Worm (Caenorhabditis elegans) whole organism, mixed stage, embryonic: ENCODE data around the gene cutl-9.

Experiments
- M03D4.4 ChIP-seq: sonication (generic microtip); optimal IDR thresholded peaks from 2 replicates; lab custom pipeline; 2017; ENCODE audit warnings: mild to moderate bottlenecking, missing genetic modification characterization, missing compliant biosample characterization
- bed-3 ChIP-seq: fragments of 200-800 bp; sonication (Bioruptor generic); optimal IDR thresholded peaks from 3 replicates; lab custom pipeline; 2018; ENCODE audit warnings: mild to moderate bottlenecking, missing genetic modification characterization, moderate library complexity, missing compliant biosample characterization
- blmp-1 ChIP-seq: fragments of 150-350 bp; optimal IDR thresholded peaks from 2 replicates; lab custom pipeline; 2014; ENCODE audit warnings: missing biosample characterization, missing genetic modification characterization
- ceh-39 ChIP-seq: fragments of 150-350 bp; optimal IDR thresholded peaks from 2 replicates; lab custom pipeline; 2014; ENCODE audit warnings: missing biosample characterization, missing genetic modification characterization
- ceh-83 ChIP-seq: fragments of 200-800 bp; sonication (Bioruptor generic); optimal IDR thresholded peaks from 2 replicates; lab custom pipeline; 2018; ENCODE audit warnings: mild to moderate bottlenecking, missing genetic modification characterization, missing compliant biosample characterization
- ces-1 ChIP-seq: fragments of 150-350 bp; optimal IDR thresholded peaks from 2 replicates; lab custom pipeline; 2014; ENCODE audit warnings: missing biosample characterization, missing genetic modification reagents, missing genetic modification characterization
- cnd-1 ChIP-seq: fragments of 200-800 bp; sonication (Bioruptor generic); optimal IDR thresholded peaks from 2 replicates; lab custom pipeline; 2018; ENCODE audit warnings: mild to moderate bottlenecking, missing genetic modification characterization, missing compliant biosample characterization
- drap-1 ChIP-seq: fragments of 200-800 bp; sonication (Bioruptor generic); optimal IDR thresholded peaks from 3 replicates; lab custom pipeline; 2018; ENCODE audit warnings: mild to moderate bottlenecking, missing genetic modification characterization, missing compliant biosample characterization
- elt-1 ChIP-seq: sonication (generic microtip); optimal IDR thresholded peaks from 2 replicates; lab custom pipeline; 2017; ENCODE audit warnings: missing genetic modification characterization, mild to moderate bottlenecking, missing compliant biosample characterization, antibody characterized with exemption, moderate library complexity, borderline replicate concordance; ENCODE audit not compliant: insufficient read depth
- elt-3 ChIP-seq: fragments of 150-350 bp; optimal IDR thresholded peaks from 2 replicates; lab custom pipeline; 2014; ENCODE audit warnings: missing biosample characterization, missing genetic modification characterization
- flh-1 ChIP-seq: fragments of 200-800 bp; sonication (Bioruptor generic); optimal IDR thresholded peaks from 2 replicates; lab custom pipeline; 2018; ENCODE audit warnings: mild to moderate bottlenecking, missing genetic modification characterization, moderate library complexity, missing compliant biosample characterization
- ham-2 ChIP-seq: fragments of 200-800 bp; sonication (Bioruptor generic); optimal IDR thresholded peaks from 2 replicates; lab custom pipeline; 2018; ENCODE audit warnings: mild to moderate bottlenecking, missing genetic modification characterization, missing compliant biosample characterization
- lin-13 ChIP-seq: fragments of 150-350 bp; optimal IDR thresholded peaks from 2 replicates; lab custom pipeline; 2014; ENCODE audit warnings: missing biosample characterization, missing genetic modification characterization
- lin-32 ChIP-seq: fragments of 200-800 bp; sonication (Bioruptor generic); optimal IDR thresholded peaks from 2 replicates; lab custom pipeline; 2018; ENCODE audit warnings: mild to moderate bottlenecking, missing genetic modification characterization, missing compliant biosample characterization
- lsy-2 ChIP-seq: fragments of 150-350 bp; optimal IDR thresholded peaks from 2 replicates; lab custom pipeline; 2014; ENCODE audit warnings: missing biosample characterization, missing genetic modification characterization
- mab-5 ChIP-seq: fragments of 150-350 bp; optimal IDR thresholded peaks from 2 replicates; lab custom pipeline; 2014; ENCODE audit warnings: missing biosample characterization, missing genetic modification characterization
- mep-1 ChIP-seq: fragments of 150-350 bp; optimal IDR thresholded peaks from 2 replicates; lab custom pipeline; 2017; ENCODE audit warnings: missing biosample characterization, missing genetic modification reagents, missing genetic modification characterization, inconsistent platforms
- mls-2 ChIP-seq: sonication (generic microtip); optimal IDR thresholded peaks from 2 replicates; lab custom pipeline; 2016; ENCODE audit warnings: mild to moderate bottlenecking, missing genetic modification characterization, moderate library complexity, missing compliant biosample characterization
- nhr-12 ChIP-seq: fragments of 150-350 bp; optimal IDR thresholded peaks from 2 replicates; lab custom pipeline; 2014; ENCODE audit warnings: missing biosample characterization, missing genetic modification characterization
- nhr-237 ChIP-seq: fragments of 150-350 bp; optimal IDR thresholded peaks from 2 replicates; lab custom pipeline; 2014; ENCODE audit warnings: missing biosample characterization, missing genetic modification characterization
- nhr-76 ChIP-seq: sonication (generic microtip); optimal IDR thresholded peaks from 2 replicates; lab custom pipeline; 2017; ENCODE audit warnings: missing biosample characterization, missing genetic modification characterization
- pha-4 ChIP-seq: fragments of 150-350 bp; optimal IDR thresholded peaks from 2 replicates; lab custom pipeline; 2018; ENCODE audit warnings: missing biosample characterization, missing genetic modification reagents, missing genetic modification characterization
- sem-2 ChIP-seq: fragments of 200-800 bp; sonication (Bioruptor generic); optimal IDR thresholded peaks from 2 replicates; lab custom pipeline; 2018; ENCODE audit warnings: mild to moderate bottlenecking, missing genetic modification characterization, missing compliant biosample characterization
- snpc-4 ChIP-seq: fragments of 150-350 bp; optimal IDR thresholded peaks from 2 replicates; lab custom pipeline; 2014; ENCODE audit warnings: missing biosample characterization, missing genetic modification characterization
- sptf-1 ChIP-seq: sonication (generic microtip); optimal IDR thresholded peaks from 2 replicates; lab custom pipeline; 2017; ENCODE audit warnings: mild to moderate bottlenecking, missing genetic modification characterization, moderate library complexity, missing compliant biosample characterization
- tbx-8 ChIP-seq: fragments of 200-800 bp; sonication (Bioruptor generic); optimal IDR thresholded peaks from 2 replicates; lab custom pipeline; 2018; ENCODE audit warnings: mild to moderate bottlenecking, missing genetic modification characterization, moderate library complexity, missing compliant biosample characterization
- unc-120 ChIP-seq: sonication (generic microtip); optimal IDR thresholded peaks from 2 replicates; lab custom pipeline; 2017; ENCODE audit warnings: missing genetic modification characterization, missing compliant biosample characterization; ENCODE audit not compliant: poor library complexity, severe bottlenecking
- unc-39 ChIP-seq: fragments of 150-350 bp; optimal IDR thresholded peaks from 2 replicates; lab custom pipeline; 2014; ENCODE audit warnings: missing biosample characterization, missing genetic modification characterization

cutl-9 gene

ce11 chrII:10639110-10639509 is 17.0 kb downstream of the cutl-9 start, which contains the start of gene M28.9:
Gene M28.9, plus strand, starts transcription at chrII:10639410.
- TF ChIP-seq flh-1 (no peak), tbx-8 (GFP tag; lab: Kevin White, UChicago) (no peak), nhr-237 (tag; lab: Kevin White, UChicago) (no peak), ceh-83 (GFP tag; lab: Kevin White, UChicago) (no peak), mls-2 (tag; lab: Kevin White, UChicago) (no peak), mep-1 (tag; lab: Kevin White, UChicago) (no peak), blmp-1 (no peak), ceh-39 (tag; lab: Kevin White, UChicago) (no peak), cnd-1 (no peak), bed-3 (no peak), elt-1 (tag; lab: Kevin White, UChicago) (no peak), elt-3 (no peak)

ce11 chrII:10643403-10643802 is 21.3 kb downstream of the cutl-9 start, which contains the start of gene M28.4:
Gene M28.4, plus strand, starts transcription at chrII:10643703.
- TF ChIP-seq nhr-12 (tag; lab: Kevin White, UChicago) (no peak), elt-3 (no peak)

- TF ChIP-seq lsy-2: no peak
- TF ChIP-seq elt-3: no peak
- TF ChIP-seq pha-4 (tag; lab: Kevin White, UChicago): no peak
- no peak for TF ChIP-seq ceh-83 (GFP tag; lab: Kevin White, UChicago)
- no peak for TF ChIP-seq blmp-1
- no peak for TF ChIP-seq unc-120 (tag; lab: Kevin White, UChicago)
- TF ChIP-seq unc-39 (tag; lab: Kevin White, UChicago): no peak
Observed at ce11 chrII:10646901-10647566, 25.0 kb downstream of the cutl-9 start, which contains the start of gene M28.10. Gene M28.10, plus strand, starts transcription at chrII:10647516.

- TF ChIP-seq tbx-8 (GFP tag; lab: Kevin White, UChicago): no peak
- no peak for TF ChIP-seq ceh-83 (GFP tag; lab: Kevin White, UChicago)
- TF ChIP-seq elt-1 (tag; lab: Kevin White, UChicago): no peak
- TF ChIP-seq nhr-237 (tag; lab: Kevin White, UChicago): no peak
- TF ChIP-seq sem-2 (GFP tag; lab: Kevin White, UChicago): no peak
- no peak for TF ChIP-seq nhr-12 (tag; lab: Kevin White, UChicago)
- TF ChIP-seq lin-32 (GFP tag; lab: Kevin White, UChicago): peak; percentile 40
- TF ChIP-seq bed-3: no peak
- no peak for TF ChIP-seq mab-5 (tag; lab: Kevin White, UChicago)
- TF ChIP-seq drap-1 (GFP tag; lab: Kevin White, UChicago): no peak
- TF ChIP-seq mep-1 (tag; lab: Kevin White, UChicago): no peak
- no peak for TF ChIP-seq ham-2
- no peak for TF ChIP-seq lin-13 (tag; lab: Kevin White, UChicago)
- TF ChIP-seq M03D4.4 (tag; lab: Kevin White, UChicago): no peak
- TF ChIP-seq unc-120 (tag; lab: Kevin White, UChicago): peak; percentile 12
- no peak for TF ChIP-seq elt-3
Observed at ce11 chrII:10652112-10652511, 30.0 kb downstream of the cutl-9 start, which contains the start of gene nphp-1. Gene nphp-1, minus strand, starts transcription at chrII:10652256.

- TF ChIP-seq M03D4.4 (tag; lab: Kevin White, UChicago): no peak
- no peak for TF ChIP-seq snpc-4 (tag; lab: Kevin White, UChicago)
Observed at ce11 chrII:10653559-10653958, 31.5 kb downstream of the cutl-9 start.

ce11 chrII:10654435-10654834 is 32.4 kb downstream of the cutl-9 start:
- TF ChIP-seq ceh-83 (GFP tag; lab: Kevin White, UChicago): no peak
- TF ChIP-seq unc-120 (tag; lab: Kevin White, UChicago): no peak
- no peak for TF ChIP-seq blmp-1
- TF ChIP-seq sptf-1 (tag; lab: Kevin White, UChicago): no peak
- no peak for TF ChIP-seq elt-1 (tag; lab: Kevin White, UChicago)
- TF ChIP-seq ham-2: no peak
- no peak for TF ChIP-seq mls-2 (tag; lab: Kevin White, UChicago)
- no peak for TF ChIP-seq tbx-8 (GFP tag; lab: Kevin White, UChicago)
- no peak for TF ChIP-seq ces-1 (GFP tag; lab: Kevin White, UChicago)
- TF ChIP-seq drap-1 (GFP tag; lab: Kevin White, UChicago): no peak
- TF ChIP-seq nhr-76 (tag; lab: Kevin White, UChicago): no peak
